Worm (Caenorhabditis elegans) whole organism, L3 larva: ENCODE results near the gene aqp-5.

Experiments used
- R02D3.7 ChIP-seq: fragments of 150-350 bp; optimal IDR thresholded peaks from 2 replicates; lab custom pipeline; 2014; ENCODE audit warnings: missing biosample characterization, missing genetic modification characterization
- ama-1 ChIP-seq: fragments of 150-350 bp; optimal IDR thresholded peaks from 2 replicates; lab custom pipeline; 2018
- ceh-82 ChIP-seq: fragments of 150-350 bp; optimal IDR thresholded peaks from 2 replicates; lab custom pipeline; 2014; ENCODE audit warnings: missing biosample characterization, missing genetic modification characterization
- fos-1 ChIP-seq: fragments of 150-350 bp; optimal IDR thresholded peaks from 2 replicates; lab custom pipeline; 2014; ENCODE audit warnings: missing biosample characterization, missing genetic modification characterization
- pha-4 ChIP-seq: fragments of 150-350 bp; optimal IDR thresholded peaks from 2 replicates; lab custom pipeline; 2014; ENCODE audit warnings: missing biosample characterization, missing genetic modification reagents, missing genetic modification characterization
- skn-1 ChIP-seq: fragments of 150-350 bp; optimal IDR thresholded peaks from 2 replicates; lab custom pipeline; 2014; ENCODE audit warnings: missing biosample characterization, missing genetic modification characterization
- snpc-4 ChIP-seq: fragments of 150-350 bp; optimal IDR thresholded peaks from 2 replicates; lab custom pipeline; 2014; ENCODE audit warnings: missing biosample characterization, missing genetic modification characterization

ce11 chrV:10484640-10485039 lies 6.9 kb upstream of the aqp-5 start, which contains the start of gene Y32F6B.1:
- TF ChIP-seq snpc-4 (tag; lab: Kevin White, UChicago) (no peak), ceh-82 (no peak), skn-1 (tag; lab: Kevin White, UChicago) (no peak), fos-1 (tag; lab: Kevin White, UChicago) (no peak), pha-4 (no peak), R02D3.7 (tag; lab: Kevin White, UChicago) (no peak), ama-1 (lab: Kevin White, UChicago) (no peak)
